Fruit fly (Drosophila melanogaster): Measurements from ENCODE around the gene ppan.

ppan gene

DNA sequence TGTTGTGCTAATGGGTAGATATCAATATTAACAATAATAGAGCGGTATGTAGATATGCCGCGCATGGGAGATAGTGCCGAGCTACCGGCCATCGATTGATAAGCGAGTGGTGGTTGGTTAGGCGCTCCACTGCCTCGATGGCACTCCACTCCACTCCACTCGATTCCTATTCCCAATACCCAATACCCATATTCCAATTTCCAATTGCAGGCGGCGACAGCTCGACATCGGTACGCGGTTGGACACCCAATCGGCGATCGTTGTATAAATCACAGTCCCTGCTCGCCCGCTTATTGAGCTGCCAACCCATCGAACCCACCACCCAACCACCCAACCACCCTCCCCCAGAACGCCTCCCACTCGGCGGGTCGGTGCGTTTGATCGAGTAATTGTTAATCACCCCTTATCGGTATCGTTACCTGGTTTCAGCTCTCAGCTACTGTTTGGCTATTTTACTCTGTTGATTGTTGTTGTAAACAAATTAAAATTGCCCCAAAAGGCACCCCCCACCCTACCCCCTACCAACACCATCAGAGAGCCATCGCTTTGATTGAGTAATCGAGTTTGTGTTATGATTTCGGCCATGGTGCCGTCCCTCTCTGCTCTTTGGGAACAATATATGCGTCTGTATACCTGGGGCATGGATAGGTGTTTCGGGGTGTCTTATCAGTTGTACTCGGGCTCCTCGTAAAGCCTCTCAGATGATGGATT, 35.0 kb upstream of the ppan start, which contains the start of gene HHEX (continued):
- TF ChIP-seq caup (GFP tag; optimal IDR thresholded peaks at IDR 0.05; ENCODE audit: severe bottlenecking): peak; percentile 16
- no peak for TF ChIP-seq CG3847 (GFP tag; IDR thresholded peaks at IDR 0.05)
- TF ChIP-seq exex (tag; optimal IDR thresholded peaks at IDR 0.05): peak; percentile 99
- TF ChIP-seq run (tag; optimal IDR thresholded peaks at IDR 0.05): no peak
- no peak for TF ChIP-seq ERR (GFP tag; optimal IDR thresholded peaks at IDR 0.05)
- TF ChIP-seq sens-2 (GFP tag; IDR thresholded peaks at IDR 0.05): peak; percentile 76
- no peak for TF ChIP-seq CG9797 (GFP tag; optimal IDR thresholded peaks at IDR 0.05)
- no peak for TF ChIP-seq CG14441 (GFP tag; IDR thresholded peaks at IDR 0.05)

DNA sequence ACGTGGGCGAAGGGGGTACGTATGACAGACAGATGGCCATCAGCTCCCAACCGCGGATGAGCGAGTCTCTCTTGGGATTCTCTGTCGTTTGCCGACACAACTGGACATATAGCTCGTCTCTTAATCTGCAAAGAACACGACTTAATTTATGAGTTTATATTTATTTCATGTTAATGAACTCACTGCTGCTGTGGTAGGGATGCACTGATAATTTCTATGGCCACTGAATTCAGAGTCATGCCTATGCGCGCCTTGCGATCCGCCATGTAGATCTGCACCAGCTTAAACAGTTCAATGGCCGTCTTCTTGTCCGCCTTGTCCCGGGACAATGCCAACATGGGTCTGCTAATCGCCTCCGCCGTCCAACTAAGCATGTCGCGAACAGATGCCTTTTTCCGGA, 31.1 kb upstream of the ppan start:
- TF ChIP-seq Hey (tag; optimal IDR thresholded peaks at IDR 0.05) (no peak), CG7839 (tag; optimal IDR thresholded peaks at IDR 0.05) (no peak), E2f2 (GFP tag; IDR thresholded peaks at IDR 0.05) (no peak), row (GFP tag; IDR thresholded peaks at IDR 0.05) (no peak), HHEX (GFP tag; optimal IDR thresholded peaks at IDR 0.05) (no peak), gt (GFP tag; IDR thresholded peaks at IDR 0.05) (no peak), phol (tag; optimal IDR thresholded peaks at IDR 0.05) (no peak), Blimp-1 (GFP tag; optimal IDR thresholded peaks at IDR 0.05) (no peak)

DNA sequence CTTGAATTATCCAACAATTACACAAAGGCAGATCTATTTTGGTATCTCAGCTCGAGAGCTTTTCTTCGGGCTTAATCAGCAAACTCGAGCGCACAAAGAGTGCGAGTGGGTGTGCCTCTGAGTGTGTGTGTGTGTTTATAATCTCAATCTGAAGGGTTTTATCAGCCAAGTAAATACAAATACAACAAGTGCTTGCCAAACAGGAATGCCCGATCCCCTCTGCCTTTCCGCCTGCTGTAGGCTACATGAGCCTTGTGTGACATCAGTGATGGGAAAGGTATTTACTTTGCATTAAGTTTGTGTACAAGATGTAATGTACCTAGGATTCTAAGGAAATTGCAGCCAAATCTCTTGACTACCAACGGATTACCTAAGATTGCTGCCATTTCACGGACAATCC, 26.6 kb upstream of the ppan start:
- TF ChIP-seq Drgx (GFP tag; IDR thresholded peaks at IDR 0.05): peak; percentile 52; the same call in 1 of the 2 replicates
- TF ChIP-seq da (GFP tag; optimal IDR thresholded peaks at IDR 0.05): no peak
- TF ChIP-seq sens (GFP tag): peak; percentile 24
- TF ChIP-seq nom (GFP tag; optimal IDR thresholded peaks at IDR 0.05): peak; percentile 6
- 0 out of 2 replicates have a peak, but pooled peaks have one; percentile 12 for TF ChIP-seq Xrp1 (GFP tag; IDR thresholded peaks at IDR 0.05)
- TF ChIP-seq Camta (GFP tag; optimal IDR thresholded peaks at IDR 0.05): no peak

DNA sequence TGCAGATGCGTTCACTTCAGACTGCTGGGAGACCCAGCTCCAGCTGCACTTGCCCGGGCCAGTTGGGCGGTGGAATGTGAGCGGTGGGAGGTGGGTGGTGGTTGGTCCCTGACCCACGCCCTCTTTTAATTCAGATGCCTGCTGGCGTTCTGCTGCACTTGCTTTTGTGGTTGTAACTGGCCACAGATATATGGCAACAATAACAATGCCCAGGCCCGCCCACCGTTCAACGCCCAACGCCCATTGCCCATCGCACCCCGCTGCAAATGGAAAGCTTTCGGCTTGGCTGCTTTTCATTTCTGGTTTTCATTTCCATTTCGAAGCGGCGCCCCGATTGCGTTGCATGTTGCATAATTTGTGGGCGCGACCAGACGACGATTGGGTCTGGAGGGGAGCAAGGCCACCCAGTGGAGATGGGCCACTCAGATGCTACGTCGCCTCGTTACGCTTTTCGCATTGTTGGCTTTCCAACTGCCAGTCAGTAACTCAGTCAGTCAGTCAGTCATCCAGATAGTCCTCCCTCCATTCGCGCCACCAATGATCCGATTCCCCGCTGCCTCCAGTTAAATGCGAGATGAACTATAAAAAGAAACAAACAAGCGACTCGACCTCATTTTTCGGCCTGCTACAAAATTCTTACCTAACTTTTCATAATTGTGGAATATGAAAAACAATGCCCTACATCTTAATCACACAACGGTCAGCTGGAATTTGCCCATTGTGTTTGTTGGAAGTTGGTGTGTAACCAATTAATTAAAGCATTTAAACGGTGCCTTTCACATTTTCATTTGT, 25.6 kb upstream of the ppan start:
- TF ChIP-seq CG17385 (GFP tag; optimal IDR thresholded peaks at IDR 0.05) (no peak), CG17359 (tag; optimal IDR thresholded peaks at IDR 0.05) (no peak), stwl (tag; optimal IDR thresholded peaks at IDR 0.05) (no peak), da (GFP tag; optimal IDR thresholded peaks at IDR 0.05) (no peak), Pdp1 (GFP tag; optimal IDR thresholded peaks at IDR 0.05) (peak in 1 of 2 experiments; percentile 80), ci (GFP tag; IDR thresholded peaks at IDR 0.05) (0 out of 3 replicates have a peak, but pooled peaks have one; percentile 36), org-1 (GFP tag; optimal IDR thresholded peaks at IDR 0.05) (no peak), PHDP (tag; optimal IDR thresholded peaks at IDR 0.05) (no peak), sd (tag; optimal IDR thresholded peaks at IDR 0.05) (peak; percentile 7), CG12769 (tag; optimal IDR thresholded peaks at IDR 0.05) (peak; percentile 51), pros (GFP tag; optimal IDR thresholded peaks at IDR 0.05) (no peak), ato (GFP tag; IDR thresholded peaks at IDR 0.05; ENCODE audit: partially characterized antibody) (0 out of 2 replicates have a peak, but pooled peaks have one; percentile 16), CG17829 (tag; optimal IDR thresholded peaks at IDR 0.05) (no peak), tap (tag; optimal IDR thresholded peaks at IDR 0.05) (no peak), CG7271 (tag; optimal IDR thresholded peaks at IDR 0.05) (no peak), CG3281 (GFP tag; optimal IDR thresholded peaks at IDR 0.05) (no peak), HmgZ (tag; optimal IDR thresholded peaks at IDR 0.05) (no peak), Med (GFP tag) (peak; percentile 51), Ets65A (GFP tag) (peak; percentile 77), Hmr (GFP tag; optimal IDR thresholded peaks at IDR 0.05) (no peak), CG32532 (GFP tag; IDR thresholded peaks at IDR 0.05) (no peak), CG12219 (GFP tag; optimal IDR thresholded peaks at IDR 0.05) (no peak), CG9876 (GFP tag; optimal IDR thresholded peaks at IDR 0.05) (no peak)
